Worm (Caenorhabditis elegans) whole organism, L4 larva: ENCODE measurements around the gene ubh-1.

Experiments used
- Y105C5A.15 ChIP-seq: fragments of 200-800 bp; sonication (Bioruptor generic); IDR thresholded peaks from 2 replicates; pipeline ENCODE4 v1.3.6; 2022; ENCODE audit warnings: missing genetic modification characterization, missing compliant biosample characterization
- lin-13 ChIP-seq: fragments of 150-350 bp; optimal IDR thresholded peaks from 2 replicates; lab custom pipeline; 2014; ENCODE audit warnings: missing biosample characterization, missing genetic modification reagents, missing genetic modification characterization
- mdl-1 ChIP-seq, 2 experiments: fragments of 150-350 bp in 1 of 2; sonication (generic microtip) in 1 of 2; optimal IDR thresholded peaks; 2 replicates each; lab custom pipeline; 2014 to 2017; ENCODE audit warnings: missing biosample characterization in 2 of 2, missing genetic modification characterization in 2 of 2
- nhr-11 ChIP-seq: fragments of 150-350 bp; optimal IDR thresholded peaks from 2 replicates; lab custom pipeline; 2014; ENCODE audit warnings: missing biosample characterization, missing genetic modification characterization

- TF ChIP-seq lin-13 (no peak), nhr-11 (tag; lab: Kevin White, UChicago) (no peak), mdl-1 (tag; optimal IDR thresholded peaks at IDR 0.05; lab: Kevin White, UChicago) (no peak), Y105C5A.15 (GFP tag; lab: Robert Waterston, UW) (no peak)
These were observed 46.4 kb downstream of the ubh-1 start, which contains the start of gene unc-83 for ce11 chrV:6464765-6465164.
